Worm (Caenorhabditis elegans) whole organism, L2 larva: Measurements from ENCODE around the gene F31A3.5.

Experiments used
- C34F6.9 ChIP-seq: fragments of 150-350 bp; optimal IDR thresholded peaks from 2 replicates; lab custom pipeline; 2014; ENCODE audit warnings: missing biosample characterization, missing genetic modification characterization
- F13H6.1 ChIP-seq: sonication (generic microtip); optimal IDR thresholded peaks from 2 replicates; lab custom pipeline; 2016; ENCODE audit warnings: missing genetic modification characterization, missing compliant biosample characterization
- ZK546.5 ChIP-seq: sonication (generic microtip); optimal IDR thresholded peaks from 2 replicates; lab custom pipeline; 2017; ENCODE audit warnings: missing biosample characterization, missing genetic modification characterization
- alr-1 ChIP-seq: fragments of 150-350 bp; optimal IDR thresholded peaks from 2 replicates; lab custom pipeline; 2014; ENCODE audit warnings: missing biosample characterization, missing genetic modification characterization
- aly-2 ChIP-seq: fragments of 150-350 bp; optimal IDR thresholded peaks from 2 replicates; lab custom pipeline; 2014; ENCODE audit warnings: missing biosample characterization, missing genetic modification characterization
- ama-1 ChIP-seq: fragments of 150-350 bp; optimal IDR thresholded peaks from 2 replicates; lab custom pipeline; 2018; ENCODE audit warnings: inconsistent platforms
- ceh-16 ChIP-seq: fragments of 150-350 bp; optimal IDR thresholded peaks from 2 replicates; lab custom pipeline; 2014; ENCODE audit warnings: missing biosample characterization, missing genetic modification characterization
- crh-2 ChIP-seq: sonication (generic microtip); optimal IDR thresholded peaks from 2 replicates; lab custom pipeline; 2017; ENCODE audit warnings: missing biosample characterization, missing genetic modification characterization
- elt-1 ChIP-seq: fragments of 150-350 bp; optimal IDR thresholded peaks from 2 replicates; lab custom pipeline; 2014; ENCODE audit warnings: missing biosample characterization, missing genetic modification characterization
- fos-1 ChIP-seq: fragments of 150-350 bp; optimal IDR thresholded peaks from 2 replicates; lab custom pipeline; 2014; ENCODE audit warnings: missing biosample characterization, missing genetic modification characterization
- gmeb-1 ChIP-seq: fragments of 150-350 bp; optimal IDR thresholded peaks from 2 replicates; lab custom pipeline; 2014; ENCODE audit warnings: missing biosample characterization, missing genetic modification characterization
- lin-11 ChIP-seq: fragments of 150-350 bp; sonication (generic microtip); optimal IDR thresholded peaks from 2 replicates; lab custom pipeline; 2014; ENCODE audit warnings: missing biosample characterization, missing genetic modification characterization, inconsistent platforms, mixed read lengths
- lin-39 ChIP-seq: fragments of 150-350 bp; optimal IDR thresholded peaks from 2 replicates; lab custom pipeline; 2014; ENCODE audit warnings: missing biosample characterization, missing genetic modification reagents, missing genetic modification characterization
- lsy-2 ChIP-seq, 2 experiments: fragments of 150-350 bp in 1 of 2; sonication (generic microtip) in 1 of 2; optimal IDR thresholded peaks; 2 replicates each; lab custom pipeline; 2014 to 2017; ENCODE audit warnings: missing biosample characterization in 2 of 2, missing genetic modification characterization in 2 of 2
- mab-5 ChIP-seq: fragments of 150-350 bp; optimal IDR thresholded peaks from 2 replicates; lab custom pipeline; 2014; ENCODE audit warnings: missing biosample characterization, missing genetic modification characterization
- mbf-1 ChIP-seq: sonication (generic microtip); optimal IDR thresholded peaks from 2 replicates; lab custom pipeline; 2017; ENCODE audit warnings: missing biosample characterization, missing genetic modification characterization
- mdl-1 ChIP-seq, 2 experiments: fragments of 150-350 bp in 1 of 2; sonication (generic microtip) in 1 of 2; optimal IDR thresholded peaks; 2 replicates each; lab custom pipeline; 2017; ENCODE audit warnings: missing biosample characterization in 2 of 2, missing genetic modification characterization in 2 of 2
- nhr-10 ChIP-seq: sonication (generic microtip); optimal IDR thresholded peaks from 2 replicates; lab custom pipeline; 2017; ENCODE audit warnings: missing biosample characterization, missing genetic modification characterization
- nhr-12 ChIP-seq: fragments of 150-350 bp; optimal IDR thresholded peaks from 2 replicates; lab custom pipeline; 2014; ENCODE audit warnings: missing biosample characterization, missing genetic modification characterization
- nhr-21 ChIP-seq: fragments of 150-350 bp; optimal IDR thresholded peaks from 2 replicates; lab custom pipeline; 2014; ENCODE audit warnings: missing biosample characterization, missing genetic modification characterization
- nhr-237 ChIP-seq: fragments of 150-350 bp; optimal IDR thresholded peaks from 2 replicates; lab custom pipeline; 2014; ENCODE audit warnings: missing biosample characterization, missing genetic modification characterization
- nhr-25 ChIP-seq: fragments of 150-350 bp; sonication (generic microtip); optimal IDR thresholded peaks from 3 replicates; lab custom pipeline; 2014; ENCODE audit warnings: missing biosample characterization, missing genetic modification characterization
- nhr-77 ChIP-seq: fragments of 150-350 bp; optimal IDR thresholded peaks from 2 replicates; lab custom pipeline; 2014; ENCODE audit warnings: missing biosample characterization, missing genetic modification characterization
- sem-4 ChIP-seq: fragments of 150-350 bp; optimal IDR thresholded peaks from 2 replicates; lab custom pipeline; 2014; ENCODE audit warnings: missing biosample characterization, missing genetic modification reagents, missing genetic modification characterization
- sma-3 ChIP-seq: sonication (generic microtip); optimal IDR thresholded peaks from 2 replicates; lab custom pipeline; 2016; ENCODE audit warnings: missing genetic modification reagents, missing genetic modification characterization, missing compliant biosample characterization
- sma-9 ChIP-seq, 2 experiments: fragments of 150-350 bp in 1 of 2; sonication (generic microtip) in 1 of 2; optimal IDR thresholded peaks; 2 replicates each; lab custom pipeline; 2014 to 2016; ENCODE audit warnings: missing genetic modification characterization in 2 of 2, mild to moderate bottlenecking in 1 of 2, missing biosample characterization in 1 of 2, missing compliant biosample characterization in 1 of 2, missing genetic modification reagents in 1 of 2, moderate library complexity in 1 of 2
- snpc-4 ChIP-seq: fragments of 150-350 bp; optimal IDR thresholded peaks from 2 replicates; lab custom pipeline; 2014; ENCODE audit warnings: missing biosample characterization, missing genetic modification characterization
- unc-39 ChIP-seq: fragments of 150-350 bp; optimal IDR thresholded peaks from 2 replicates; lab custom pipeline; 2014; ENCODE audit warnings: missing biosample characterization, missing genetic modification characterization
- unc-55 ChIP-seq: fragments of 150-350 bp; sonication (generic microtip); optimal IDR thresholded peaks from 3 replicates; lab custom pipeline; 2014; ENCODE audit warnings: missing biosample characterization, missing genetic modification reagents, missing genetic modification characterization
- ztf-1 ChIP-seq: fragments of 200-800 bp; sonication (Bioruptor generic); conservative IDR thresholded peaks from 2 replicates; pipeline ENCODE4 v1.3.6; 2022; ENCODE audit warnings: missing genetic modification characterization, missing compliant biosample characterization

The F31A3.5 gene

DNA sequence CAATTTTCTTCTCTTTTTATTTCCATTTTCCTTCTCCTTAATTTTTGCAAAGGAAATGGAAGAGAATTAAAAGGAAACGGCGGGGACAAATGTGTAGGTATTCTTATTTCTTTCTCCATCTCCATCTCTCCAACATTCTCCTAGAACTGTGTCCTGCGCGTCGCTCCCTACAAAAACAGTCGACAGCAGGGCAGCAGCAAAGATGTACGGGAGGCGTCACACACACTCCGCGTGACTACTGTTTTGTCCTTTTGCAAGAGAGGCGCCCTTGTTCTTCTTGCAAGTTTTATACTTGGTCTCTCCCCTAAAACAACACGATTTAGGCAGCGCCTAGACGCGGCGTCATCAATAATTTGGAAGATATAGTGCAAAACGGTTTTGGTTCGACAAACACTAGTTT, 23.4 kb downstream of the F31A3.5 start:
- TF ChIP-seq ceh-16 (peak; percentile 17), nhr-21 (peak; percentile 54), fos-1 (tag; lab: Kevin White, UChicago) (peak; percentile 21), mdl-1 (tag; optimal IDR thresholded peaks at IDR 0.05; lab: Kevin White, UChicago) (peak; percentile 28 to 46), lin-11 (no peak), nhr-25 (peak; percentile 62), mbf-1 (tag; lab: Kevin White, UChicago) (no peak), elt-1 (tag; lab: Kevin White, UChicago) (no peak), sma-9 (GFP tag; optimal IDR thresholded peaks at IDR 0.05; lab: Kevin White, UChicago) (peak; percentile 21), sma-9 (tag; optimal IDR thresholded peaks at IDR 0.05; lab: Kevin White, UChicago) (no peak), ztf-1 (GFP tag; lab: Robert Waterston, UW) (no peak), sma-3 (peak; percentile 56), lsy-2 (tag; optimal IDR thresholded peaks at IDR 0.05; lab: Kevin White, UChicago) (no peak), lin-39 (no peak)

DNA sequence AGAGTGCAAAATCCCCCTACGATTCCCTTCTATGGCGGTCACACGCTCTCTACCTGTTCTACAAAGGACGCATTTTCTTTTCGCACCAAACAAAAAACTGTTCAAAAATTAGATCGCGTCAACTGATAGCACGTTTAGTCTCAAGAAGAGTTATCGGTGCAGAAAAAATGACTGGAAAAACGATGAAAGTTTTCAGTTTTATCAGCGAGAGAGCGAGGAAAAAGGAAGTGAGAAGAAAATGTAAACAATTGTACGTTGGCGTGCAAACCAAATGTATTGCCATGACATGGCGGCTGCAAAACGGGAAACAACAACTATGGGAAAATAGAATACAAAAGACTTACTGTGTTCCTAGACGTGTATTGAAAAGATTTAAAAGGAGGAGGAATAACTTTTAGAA, 25.8 kb downstream of the F31A3.5 start:
- TF ChIP-seq mab-5 (tag; lab: Kevin White, UChicago), result no peak
- TF ChIP-seq sma-3, result no peak
- TF ChIP-seq fos-1 (tag; lab: Kevin White, UChicago), result peak; percentile 39

DNA sequence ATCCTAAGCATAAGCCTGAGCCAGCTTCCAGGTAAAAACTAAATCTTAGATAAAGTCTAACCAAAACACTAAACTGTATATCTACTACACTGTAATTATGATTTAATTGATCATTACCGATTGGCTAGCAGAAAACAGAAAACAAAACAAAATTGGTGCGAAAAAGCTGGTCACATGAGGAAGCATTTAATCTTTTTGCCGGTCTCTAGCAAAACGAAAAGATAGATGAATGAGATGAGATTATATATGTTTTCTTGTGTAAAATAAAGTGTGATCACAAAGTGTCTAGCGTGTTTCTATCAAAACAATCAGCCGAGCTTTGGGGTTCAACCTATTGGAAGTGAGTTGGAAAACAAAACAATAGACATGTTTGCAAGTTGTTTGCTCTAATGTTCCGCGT, 28.5 kb downstream of the F31A3.5 start:
- TF ChIP-seq crh-2 (tag; lab: Kevin White, UChicago) (no peak), sma-9 (GFP tag; optimal IDR thresholded peaks at IDR 0.05; lab: Kevin White, UChicago) (peak; percentile 16), sma-9 (tag; optimal IDR thresholded peaks at IDR 0.05; lab: Kevin White, UChicago) (no peak), lsy-2 (tag; optimal IDR thresholded peaks at IDR 0.05; lab: Kevin White, UChicago) (peak in 1 of 2 experiments; percentile 16), unc-55 (GFP tag; lab: Kevin White, UChicago) (peak; percentile 26)

- TF ChIP-seq crh-2 (tag; lab: Kevin White, UChicago) (peak; percentile 5), aly-2 (tag; lab: Kevin White, UChicago) (no peak), fos-1 (tag; lab: Kevin White, UChicago) (peak; percentile 61), sma-9 (GFP tag; optimal IDR thresholded peaks at IDR 0.05; lab: Kevin White, UChicago) (peak; percentile 67), sma-9 (tag; optimal IDR thresholded peaks at IDR 0.05; lab: Kevin White, UChicago) (no peak), gmeb-1 (tag; lab: Kevin White, UChicago) (peak; percentile 34)
Observed at ce11 chrX:17534014-17534465, 29.4 kb downstream of the F31A3.5 start, which contains the start of gene F31A3.3. Gene F31A3.3, minus strand, starts transcription at chrX:17534064.

ce11 chrX:17528068-17528467, 35.3 kb downstream of the F31A3.5 start, which contains the start of gene sup-10:
Gene sup-10, plus strand, starts transcription at chrX:17528344.
- no peak for TF ChIP-seq alr-1 (tag; lab: Kevin White, UChicago)
- peak; percentile 47 for TF ChIP-seq F13H6.1
- TF ChIP-seq sma-9 (GFP tag; optimal IDR thresholded peaks at IDR 0.05; lab: Kevin White, UChicago), result peak; percentile 62
- no peak for TF ChIP-seq sma-9 (tag; optimal IDR thresholded peaks at IDR 0.05; lab: Kevin White, UChicago)

DNA sequence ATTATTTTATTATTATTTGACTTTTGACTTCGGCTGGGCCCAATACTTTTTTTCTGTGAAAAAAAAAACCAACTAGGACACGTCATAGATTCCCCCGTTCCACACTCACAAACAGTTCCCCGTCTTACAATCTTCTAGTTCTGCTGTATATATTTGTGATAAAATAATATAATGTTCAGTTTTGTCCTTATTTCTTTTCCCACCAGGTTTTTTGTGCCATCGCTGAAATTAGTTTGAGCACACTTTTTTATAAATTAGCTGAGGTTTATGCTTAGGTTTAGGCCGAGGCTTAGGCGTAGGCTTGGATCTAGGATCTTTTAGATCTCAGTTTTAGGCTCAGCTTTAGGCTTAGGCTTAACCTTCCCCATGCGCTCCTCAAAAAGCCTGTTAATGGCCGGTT, 36.0 kb downstream of the F31A3.5 start:
- no peak for TF ChIP-seq unc-39
- TF ChIP-seq lin-11, result no peak
- no peak for TF ChIP-seq ama-1 (lab: Kevin White, UChicago)
- no peak for TF ChIP-seq mab-5 (tag; lab: Kevin White, UChicago)
- TF ChIP-seq ztf-1 (GFP tag; lab: Robert Waterston, UW), result no peak
- TF ChIP-seq mdl-1 (tag; optimal IDR thresholded peaks at IDR 0.05; lab: Kevin White, UChicago), result no peak
- TF ChIP-seq nhr-12 (tag; lab: Kevin White, UChicago), result no peak
- TF ChIP-seq nhr-10 (tag; lab: Kevin White, UChicago), result no peak
- no peak for TF ChIP-seq ZK546.5 (tag; lab: Kevin White, UChicago)
- no peak for TF ChIP-seq sem-4

DNA sequence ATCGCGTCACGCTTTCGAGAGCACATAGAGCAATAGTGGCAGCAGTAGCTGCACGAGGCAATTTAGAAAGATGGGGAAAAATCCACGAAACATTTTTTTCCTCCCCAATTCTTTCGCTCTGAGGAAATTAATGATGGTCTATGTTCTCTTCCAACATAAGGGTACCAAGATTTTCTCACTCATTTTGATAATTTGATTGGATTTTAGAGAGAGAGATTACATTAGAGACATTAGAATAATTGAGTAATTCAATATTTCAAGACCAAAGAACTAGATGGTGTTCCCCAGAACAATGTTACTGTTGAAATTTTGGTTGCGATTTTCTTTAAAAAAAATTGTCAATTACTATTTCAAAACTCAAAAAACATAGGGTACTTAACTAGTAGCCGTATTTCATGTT, 42.0 kb downstream of the F31A3.5 start:
- TF ChIP-seq ceh-16 (no peak), snpc-4 (tag; lab: Kevin White, UChicago) (no peak), elt-1 (tag; lab: Kevin White, UChicago) (no peak), mdl-1 (tag; optimal IDR thresholded peaks at IDR 0.05; lab: Kevin White, UChicago) (peak in 1 of 2 experiments; percentile 29), nhr-237 (no peak), ztf-1 (GFP tag; lab: Robert Waterston, UW) (no peak), lin-11 (no peak), nhr-25 (no peak), C34F6.9 (tag; lab: Kevin White, UChicago) (peak; percentile 19), lsy-2 (tag; optimal IDR thresholded peaks at IDR 0.05; lab: Kevin White, UChicago) (peak in 1 of 2 experiments; percentile 8), nhr-77 (tag; lab: Kevin White, UChicago) (no peak), gmeb-1 (tag; lab: Kevin White, UChicago) (no peak), sem-4 (peak; percentile 44)
